Worm (Caenorhabditis elegans) whole organism, early embryonic: ENCODE measurements around the gene H37A05.2.

Experiments
- F13C5.2 ChIP-seq: sonication (generic microtip); optimal IDR thresholded peaks from 2 replicates; lab custom pipeline; 2017; ENCODE audit warnings: mild to moderate bottlenecking, missing genetic modification characterization, inconsistent platforms, missing compliant biosample characterization
- ama-1 ChIP-seq: fragments of 150-350 bp; optimal IDR thresholded peaks from 2 replicates; lab custom pipeline; 2014
- ets-7 ChIP-seq: sonication (generic microtip); optimal IDR thresholded peaks from 2 replicates; lab custom pipeline; 2016; ENCODE audit warnings: missing genotype, missing genetic modification characterization, missing compliant biosample characterization
- flt-1 ChIP-seq: fragments of 200-800 bp; sonication (Bioruptor generic); IDR thresholded peaks from 2 replicates; pipeline ENCODE4 v1.3.6; 2022; ENCODE audit warnings: missing genetic modification characterization, missing compliant biosample characterization
- hnd-1 ChIP-seq: sonication (generic microtip); optimal IDR thresholded peaks from 2 replicates; lab custom pipeline; 2016; ENCODE audit warnings: missing genetic modification characterization, missing compliant biosample characterization
- tbx-11 ChIP-seq: fragments of 200-800 bp; sonication (Bioruptor generic); IDR thresholded peaks from 2 replicates; pipeline ENCODE4 v1.3.6; 2022; ENCODE audit warnings: missing genetic modification characterization, missing compliant biosample characterization

DNA sequence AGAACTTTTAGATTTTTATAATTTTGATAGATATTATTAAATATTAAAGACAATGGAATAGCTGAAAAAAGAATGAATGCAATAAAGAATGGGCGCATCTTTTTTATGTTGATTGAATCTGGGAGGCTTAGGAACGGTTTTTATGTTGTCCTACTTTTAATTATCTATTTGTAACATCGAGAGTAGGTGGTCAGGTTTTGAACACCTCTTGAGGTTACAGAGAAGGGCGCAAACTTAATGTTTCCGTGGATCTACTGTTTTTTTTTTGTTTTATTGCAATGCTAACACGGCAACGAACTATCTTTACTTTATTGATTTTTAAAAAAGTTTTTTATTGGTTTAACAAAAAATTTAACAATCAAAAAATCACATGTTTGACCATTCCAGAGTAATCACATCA lies 20.2 kb downstream of the H37A05.2 start, which contains the start of gene F53F4.7:
- TF ChIP-seq ama-1 (lab: Kevin White, UChicago) (no peak), ets-7 (tag; lab: Kevin White, UChicago) (no peak), F13C5.2 (tag; lab: Kevin White, UChicago) (no peak), flt-1 (GFP tag; lab: Robert Waterston, UW) (no peak), hnd-1 (tag; lab: Kevin White, UChicago) (no peak), tbx-11 (GFP tag; lab: Robert Waterston, UW) (no peak)
